Worm (Caenorhabditis elegans) whole organism, midembryonic: ENCODE data around the gene srh-70.

Experiments used
- T22C8.4 ChIP-seq: fragments of 200-800 bp; sonication (Bioruptor generic); IDR thresholded peaks from 2 replicates; pipeline ENCODE4 v1.3.6; 2022; ENCODE audit warnings: missing genetic modification characterization, missing compliant biosample characterization
- cog-1 ChIP-seq: sonication (generic microtip); optimal IDR thresholded peaks from 2 replicates; lab custom pipeline; 2016; ENCODE audit warnings: missing genetic modification characterization, missing compliant biosample characterization
- flt-1 ChIP-seq: fragments of 200-800 bp; sonication (Bioruptor generic); IDR thresholded peaks from 2 replicates; pipeline ENCODE4 v1.3.6; 2022; ENCODE audit warnings: missing genetic modification characterization, missing compliant biosample characterization
- klf-2 ChIP-seq: fragments of 200-800 bp; sonication (Bioruptor generic); conservative IDR thresholded peaks from 2 replicates; pipeline ENCODE4 v1.3.6; 2022; ENCODE audit warnings: missing genetic modification reagents, missing genetic modification characterization, missing compliant biosample characterization
- med-1 ChIP-seq: sonication (generic microtip); optimal IDR thresholded peaks from 2 replicates; lab custom pipeline; 2017; ENCODE audit warnings: missing genetic modification characterization, mild to moderate bottlenecking, missing compliant biosample characterization, antibody characterized with exemption, missing genetic modification reagents; ENCODE audit not compliant: insufficient read depth
- tab-1 ChIP-seq: fragments of 200-800 bp; sonication (Bioruptor generic); IDR thresholded peaks from 2 replicates; pipeline ENCODE4 v1.3.6; 2022; ENCODE audit warnings: missing genetic modification characterization, missing compliant biosample characterization
- ztf-23 ChIP-seq: fragments of 200-800 bp; sonication (Bioruptor generic); IDR thresholded peaks from 2 replicates; pipeline ENCODE4 v1.3.6; 2022; ENCODE audit warnings: missing genetic modification reagents, missing genetic modification characterization, missing compliant biosample characterization
- ztf-29 ChIP-seq: fragments of 200-800 bp; sonication (Bioruptor generic); IDR thresholded peaks from 2 replicates; pipeline ENCODE4 v1.3.6; 2022; ENCODE audit warnings: missing genetic modification reagents, missing genetic modification characterization, missing compliant biosample characterization

DNA sequence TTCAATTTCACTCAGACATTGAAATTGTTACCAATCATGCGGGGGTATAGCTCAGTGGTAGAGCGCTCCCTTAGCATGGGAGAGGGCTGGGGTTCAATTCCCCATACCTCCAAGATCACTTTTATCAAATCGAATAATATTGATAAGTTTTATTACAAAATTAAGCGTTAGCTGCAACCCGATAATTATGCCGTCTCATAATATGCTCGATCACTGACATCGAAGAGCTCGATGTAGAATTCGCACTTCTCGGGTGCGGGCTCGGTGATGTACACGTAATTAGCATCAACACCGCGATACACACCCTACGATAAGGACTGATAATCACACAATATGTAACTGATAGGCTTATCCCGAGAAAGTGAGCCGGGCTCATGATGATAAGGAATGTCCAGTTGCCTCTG lies 23.9 kb upstream of the srh-70 start:
- TF ChIP-seq T22C8.4 (GFP tag; lab: Robert Waterston, UW) (no peak), flt-1 (GFP tag; lab: Robert Waterston, UW) (no peak), klf-2 (GFP tag; lab: Robert Waterston, UW) (no peak), tab-1 (no peak), ztf-29 (GFP tag; lab: Robert Waterston, UW) (no peak), med-1 (no peak), cog-1 (no peak), ztf-23 (GFP tag; lab: Robert Waterston, UW) (no peak)
